Worm (Caenorhabditis elegans) whole organism, L2 larva: ENCODE results near the gene T22C8.1.

ENCODE experiments used
- F13H6.1 ChIP-seq: sonication (generic microtip); optimal IDR thresholded peaks from 2 replicates; lab custom pipeline; 2016; ENCODE audit warnings: missing genetic modification characterization, missing compliant biosample characterization
- ZK546.5 ChIP-seq: sonication (generic microtip); optimal IDR thresholded peaks from 2 replicates; lab custom pipeline; 2017; ENCODE audit warnings: missing biosample characterization, missing genetic modification characterization
- aly-2 ChIP-seq: fragments of 150-350 bp; optimal IDR thresholded peaks from 2 replicates; lab custom pipeline; 2014; ENCODE audit warnings: missing biosample characterization, missing genetic modification characterization
- blmp-1 ChIP-seq: sonication (generic microtip); optimal IDR thresholded peaks from 2 replicates; lab custom pipeline; 2017; ENCODE audit warnings: missing genetic modification characterization, mild to moderate bottlenecking, missing compliant biosample characterization, antibody characterized with exemption, moderate library complexity; ENCODE audit not compliant: insufficient read depth
- lsy-2 ChIP-seq, 2 experiments: fragments of 150-350 bp in 1 of 2; sonication (generic microtip) in 1 of 2; optimal IDR thresholded peaks; 2 replicates each; lab custom pipeline; 2014 to 2017; ENCODE audit warnings: missing biosample characterization in 2 of 2, missing genetic modification characterization in 2 of 2
- nhr-11 ChIP-seq: fragments of 150-350 bp; optimal IDR thresholded peaks from 2 replicates; lab custom pipeline; 2014; ENCODE audit warnings: missing biosample characterization, missing genetic modification characterization
- nhr-12 ChIP-seq: fragments of 150-350 bp; optimal IDR thresholded peaks from 2 replicates; lab custom pipeline; 2014; ENCODE audit warnings: missing biosample characterization, missing genetic modification characterization
- nhr-129 ChIP-seq: fragments of 150-350 bp; optimal IDR thresholded peaks from 2 replicates; lab custom pipeline; 2014; ENCODE audit warnings: missing biosample characterization, missing genetic modification characterization
- skn-1 ChIP-seq: sonication (generic microtip); optimal IDR thresholded peaks from 2 replicates; lab custom pipeline; 2017; ENCODE audit warnings: missing biosample characterization, missing genetic modification characterization
- zag-1 ChIP-seq: fragments of 150-350 bp; optimal IDR thresholded peaks from 2 replicates; lab custom pipeline; 2014; ENCODE audit warnings: missing biosample characterization, missing genetic modification characterization
- ztf-4 ChIP-seq: fragments of 150-350 bp; optimal IDR thresholded peaks from 2 replicates; lab custom pipeline; 2014; ENCODE audit warnings: missing biosample characterization, missing genetic modification characterization

ce11 chrII:8585036-8585627 lies 27.4 kb upstream of the T22C8.1 start, which contains the start of gene F54C9.11:
- TF ChIP-seq F13H6.1 (tag; lab: Kevin White, UChicago) (no peak), blmp-1 (tag; lab: Kevin White, UChicago) (no peak), aly-2 (no peak), zag-1 (peak; percentile 15), nhr-12 (no peak), ZK546.5 (tag; lab: Kevin White, UChicago) (no peak), skn-1 (tag; lab: Kevin White, UChicago) (no peak), lsy-2 (tag; optimal IDR thresholded peaks at IDR 0.05; lab: Kevin White, UChicago) (peak in 1 of 2 experiments; percentile 57), nhr-11 (tag; lab: Kevin White, UChicago) (no peak), nhr-129 (tag; lab: Kevin White, UChicago) (peak; percentile 63), ztf-4 (tag; lab: Kevin White, UChicago) (peak; percentile 45)
